Fruit fly (Drosophila melanogaster): ENCODE measurements around the gene CG34302.
A peak's percentile ranks its signal among the peaks of the same experiment; 100 is the strongest.

- TF ChIP-seq Hr4 (GFP tag; optimal IDR thresholded peaks at IDR 0.05) (no peak), Lpt (GFP tag; optimal IDR thresholded peaks at IDR 0.05) (no peak), CG4318 (GFP tag; optimal IDR thresholded peaks at IDR 0.05) (no peak), CG6854 (GFP tag; optimal IDR thresholded peaks at IDR 0.05) (no peak), fd85E (GFP tag; optimal IDR thresholded peaks at IDR 0.05) (no peak), Sox15 (GFP tag; optimal IDR thresholded peaks at IDR 0.05) (no peak), OdsH (GFP tag; optimal IDR thresholded peaks at IDR 0.05) (no peak), lz (GFP tag; optimal IDR thresholded peaks at IDR 0.05) (no peak), CG6808 (GFP tag; optimal IDR thresholded peaks at IDR 0.05) (no peak), Eip78C (GFP tag) (peak; percentile 65), CG8119 (GFP tag; IDR thresholded peaks at IDR 0.05) (no peak), acj6 (GFP tag; optimal IDR thresholded peaks at IDR 0.05) (no peak)
Measured at dm6 chr3R:9779764-9780163, 43.9 kb downstream of the CG34302 start, which contains the start of gene CG12947.
